Fruit fly (Drosophila melanogaster): ENCODE data around the gene Tie.

The Tie gene

dm6 chr3L:4461454-4462045 lies 70.4 kb downstream of the Tie start, which contains the start of gene CG15023:
CG15023 (minus strand) TSS chr3L:4461504.
- no peak for TF ChIP-seq noc (tag; optimal IDR thresholded peaks at IDR 0.05)
